ENCODE assay signal across 1 fruit fly cellular context in genomic region chr2L:6090786-6091716, dm6.
TF ChIP-seq lines count a peak whose summit lies in the region.

CG45075 (plus strand) TSS chr2L:6091412.

TF ChIP-seq in whole organism, embryonic, 481 proteins besides CTCF, POLR2A, EP300 and RAD21 (continued from another document):
- TF ChIP-seq Dad (GFP tag; optimal IDR thresholded peaks at IDR 0.05; lab: Kevin White, UChicago) (no peak), z (GFP tag; IDR thresholded peaks at IDR 0.05; lab: Robert Waterston, UW) (peak; percentile 97), CG34376 (GFP tag; optimal IDR thresholded peaks at IDR 0.05; lab: Kevin White, UChicago) (no peak), vnd (GFP tag; IDR thresholded peaks at IDR 0.05; lab: Robert Waterston, UW; ENCODE audit: partially characterized antibody) (no peak), CG11085 (GFP tag; IDR thresholded peaks at IDR 0.05; lab: Robert Waterston, UW) (no peak), abd-A (tag; optimal IDR thresholded peaks at IDR 0.05; lab: Kevin White, UChicago) (peak; percentile 1), CG14710 (tag; optimal IDR thresholded peaks at IDR 0.05; lab: Kevin White, UChicago) (peak; percentile 0), CG11247 (GFP tag; IDR thresholded peaks at IDR 0.05; lab: Robert Waterston, UW) (no peak), CG6791 (GFP tag; IDR thresholded peaks at IDR 0.05; lab: Robert Waterston, UW; ENCODE audit: partially characterized antibody) (no peak), Aef1 (GFP tag; IDR thresholded peaks at IDR 0.05; lab: Robert Waterston, UW) (no peak), CG8290 (GFP tag; optimal IDR thresholded peaks at IDR 0.05; lab: Kevin White, UChicago) (no peak), CG8290 (tag; optimal IDR thresholded peaks at IDR 0.05; lab: Kevin White, UChicago) (peak in 1 of 2 experiments; percentile 27), CG1832 (GFP tag; optimal IDR thresholded peaks at IDR 0.05; lab: Kevin White, UChicago) (no peak), CG10979 (tag; optimal IDR thresholded peaks at IDR 0.05; lab: Kevin White, UChicago) (peak; percentile 26), crol (GFP tag; IDR thresholded peaks at IDR 0.05; lab: Robert Waterston, UW) (no peak)
